Worm (Caenorhabditis elegans) whole organism, L4/young adult: ENCODE results near the gene clec-238.

Experiments used
- W03F9.2 ChIP-seq: fragments of 150-350 bp; optimal IDR thresholded peaks from 2 replicates; lab custom pipeline; 2014; ENCODE audit warnings: missing biosample characterization, missing genetic modification characterization
- dao-5 ChIP-seq: sonication (generic microtip); optimal IDR thresholded peaks from 2 replicates; lab custom pipeline; 2016; ENCODE audit warnings: missing genotype, missing genetic modification characterization, moderate library complexity, missing compliant biosample characterization
- him-1 ChIP-seq: sonication (generic microtip); optimal IDR thresholded peaks from 2 replicates; lab custom pipeline; 2016; ENCODE audit warnings: missing genotype, missing genetic modification reagents, missing genetic modification characterization, missing compliant biosample characterization

- no peak for TF ChIP-seq him-1
- TF ChIP-seq dao-5 (tag; lab: Kevin White, UChicago), result no peak
- TF ChIP-seq W03F9.2 (tag; lab: Kevin White, UChicago), result no peak
These were observed 40.3 kb upstream of the clec-238 start for ce11 chrV:16911294-16911693.
